Fruit fly (Drosophila melanogaster) S2 (cell line): ENCODE data around the gene CG10214.

Source experiments
- CG8478 ChIP-seq: fragments of >200 bp; optimal IDR thresholded peaks from 2 replicates; lab custom pipeline; 2018
- CTCF ChIP-seq, 2 experiments: fragments of >200 bp; optimal IDR thresholded peaks; 2 replicates each; lab custom pipeline; 2018

DNA sequence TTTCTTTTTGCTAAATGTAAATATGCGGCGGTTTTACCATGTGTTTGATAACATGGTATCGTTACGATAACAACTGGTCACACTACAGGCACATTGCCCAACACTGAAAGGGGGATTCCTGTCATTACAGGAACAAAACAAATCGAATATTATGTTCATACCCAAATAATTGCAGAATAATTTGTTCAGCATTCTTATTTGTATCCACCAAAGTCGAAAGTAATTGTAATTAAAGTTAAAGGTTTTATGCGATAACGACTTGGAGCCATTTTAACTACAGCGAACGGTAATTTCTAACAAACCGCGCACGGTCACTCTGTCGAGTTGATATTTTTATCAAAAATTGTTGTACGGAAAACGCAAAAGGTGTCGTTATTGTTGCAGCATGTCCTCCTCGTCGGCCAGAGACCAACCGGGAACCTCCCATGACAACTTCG, at the start of gene CG10214, which contains the start of gene CG10375:
- TF ChIP-seq CTCF (optimal IDR thresholded peaks at IDR 0.05; lab: Kevin White, UChicago) (no peak), CG8478 (lab: Kevin White, UChicago) (no peak)
